Worm (Caenorhabditis elegans): ENCODE data around the gene Y41C4A.6.
A peak's percentile ranks its signal among the peaks of the same experiment; 100 is the strongest.

Y41C4A.6 gene

ce11 chrIII:11742191-11742590 is 45.8 kb downstream of the Y41C4A.6 start:
- TF ChIP-seq hlh-15 (tag; optimal IDR thresholded peaks at IDR 0.05), result no peak
- no peak for TF ChIP-seq T23F11.4 (GFP tag; optimal IDR thresholded peaks at IDR 0.05)
- TF ChIP-seq pros-1 (tag; optimal IDR thresholded peaks at IDR 0.05), result no peak
- TF ChIP-seq odd-2 (tag; optimal IDR thresholded peaks at IDR 0.05), result no peak
- no peak for TF ChIP-seq madf-2 (tag; optimal IDR thresholded peaks at IDR 0.05)
- TF ChIP-seq pag-3 (tag; optimal IDR thresholded peaks at IDR 0.05; ENCODE audit: borderline replicate concordance), result no peak
- no peak for TF ChIP-seq unc-86 (tag; optimal IDR thresholded peaks at IDR 0.05)
- TF ChIP-seq ceh-45 (GFP tag; IDR thresholded peaks at IDR 0.05), result no peak
- TF ChIP-seq gmeb-2 (tag; optimal IDR thresholded peaks at IDR 0.05), result no peak
- TF ChIP-seq ttx-3 (tag; optimal IDR thresholded peaks at IDR 0.05), result no peak
- no peak for TF ChIP-seq dmd-4 (tag; optimal IDR thresholded peaks at IDR 0.05; ENCODE audit: borderline replicate concordance)

DNA sequence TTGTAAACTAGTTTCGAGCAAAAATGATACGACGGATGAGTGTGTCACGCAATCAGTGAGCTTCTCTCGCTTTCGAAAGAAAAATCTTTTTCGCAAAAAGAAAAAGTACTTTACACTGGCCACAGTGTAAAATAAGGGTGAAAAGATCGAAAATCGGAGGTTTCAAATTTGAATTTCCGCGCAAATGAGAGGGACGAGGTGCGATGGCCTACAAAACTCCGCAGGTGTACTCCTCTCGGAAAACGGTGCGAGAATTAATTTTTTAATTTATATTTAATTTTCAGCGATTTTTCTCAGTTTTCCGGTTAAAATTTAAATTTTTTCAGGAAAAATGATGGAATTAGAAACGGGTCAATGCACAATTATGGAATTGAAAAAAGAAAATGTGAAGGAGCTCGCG is 50.3 kb downstream of the Y41C4A.6 start, which contains the start of gene mrt-2:
TSS of gene mrt-2 (plus strand) at position 49 of the 400 bp plus-strand sequence.
- TF ChIP-seq fax-1 (tag; optimal IDR thresholded peaks at IDR 0.05), result peak; percentile 49
- TF ChIP-seq sox-2 (GFP tag; IDR thresholded peaks at IDR 0.05), result no peak
- TF ChIP-seq unc-3 (GFP tag; conservative IDR thresholded peaks at IDR 0.05), result no peak
- no peak for TF ChIP-seq unc-3 (tag; optimal IDR thresholded peaks at IDR 0.05)
- TF ChIP-seq pha-2 (tag; optimal IDR thresholded peaks at IDR 0.05), result no peak
- no peak for TF ChIP-seq hlh-30 (tag; optimal IDR thresholded peaks at IDR 0.05; ENCODE audit: insufficient read depth)
- TF ChIP-seq elt-2 (tag; optimal IDR thresholded peaks at IDR 0.05), result peak; percentile 55
- peak; percentile 36 for TF ChIP-seq ceh-34 (tag; optimal IDR thresholded peaks at IDR 0.05)
- no peak for TF ChIP-seq K09A11.1 (tag; optimal IDR thresholded peaks at IDR 0.05; ENCODE audit: insufficient read depth)
- TF ChIP-seq ceh-30 (tag; optimal IDR thresholded peaks at IDR 0.05), result no peak
- peak; percentile 6 for TF ChIP-seq unc-55 (GFP tag; optimal IDR thresholded peaks at IDR 0.05)
- peak; percentile 90 for TF ChIP-seq tbx-2 (tag; optimal IDR thresholded peaks at IDR 0.05)
- TF ChIP-seq gmeb-2 (tag; optimal IDR thresholded peaks at IDR 0.05), result peak; percentile 23
- peak; percentile 96 for TF ChIP-seq ets-4 (tag; optimal IDR thresholded peaks at IDR 0.05)
- peak; percentile 26 for TF ChIP-seq eyg-1 (tag; optimal IDR thresholded peaks at IDR 0.05)
- peak; percentile 86 for TF ChIP-seq tbx-7 (tag; optimal IDR thresholded peaks at IDR 0.05)
- peak; percentile 46 for TF ChIP-seq F13H6.1 (tag; optimal IDR thresholded peaks at IDR 0.05)
- TF ChIP-seq ceh-19 (GFP tag; optimal IDR thresholded peaks at IDR 0.05), result no peak
- peak; percentile 43 for TF ChIP-seq pqm-1 (tag; optimal IDR thresholded peaks at IDR 0.05)
- TF ChIP-seq hlh-8 (tag; optimal IDR thresholded peaks at IDR 0.05), result peak; percentile 77
- TF ChIP-seq ceh-2 (tag; optimal IDR thresholded peaks at IDR 0.05), result peak; percentile 92
- TF ChIP-seq pag-3 (tag; optimal IDR thresholded peaks at IDR 0.05; ENCODE audit: borderline replicate concordance), result no peak
- no peak for TF ChIP-seq dve-1 (tag; optimal IDR thresholded peaks at IDR 0.05)
- peak; percentile 80 for TF ChIP-seq zip-5 (tag; optimal IDR thresholded peaks at IDR 0.05)
- TF ChIP-seq rnt-1 (tag; optimal IDR thresholded peaks at IDR 0.05), result peak; percentile 66
- TF ChIP-seq ceh-45 (GFP tag; IDR thresholded peaks at IDR 0.05), result no peak
- no peak for TF ChIP-seq ceh-22 (tag; optimal IDR thresholded peaks at IDR 0.05)
- peak; percentile 71 for TF ChIP-seq unc-42 (tag; optimal IDR thresholded peaks at IDR 0.05)
- TF ChIP-seq pros-1 (tag; optimal IDR thresholded peaks at IDR 0.05), result no peak
- peak; percentile 29 for TF ChIP-seq ceh-18 (tag; optimal IDR thresholded peaks at IDR 0.05)
- peak; percentile 15 for TF ChIP-seq nfya-1 (tag; optimal IDR thresholded peaks at IDR 0.05)
- peak; percentile 71 for TF ChIP-seq ceh-14 (tag; optimal IDR thresholded peaks at IDR 0.05)
- peak; percentile 11 for TF ChIP-seq fkh-6 (tag; optimal IDR thresholded peaks at IDR 0.05)
- peak; percentile 96 for TF ChIP-seq ceh-31 (tag; optimal IDR thresholded peaks at IDR 0.05)
- peak; percentile 83 for TF ChIP-seq ref-2 (tag; optimal IDR thresholded peaks at IDR 0.05)
- peak; percentile 74 for TF ChIP-seq mec-3 (tag; optimal IDR thresholded peaks at IDR 0.05; ENCODE audit: borderline replicate concordance)
- peak; percentile 95 for TF ChIP-seq C08G9.2 (tag; optimal IDR thresholded peaks at IDR 0.05)
- TF ChIP-seq hlh-6 (tag; optimal IDR thresholded peaks at IDR 0.05), result no peak
- peak; percentile 40 for TF ChIP-seq ztf-16 (tag; optimal IDR thresholded peaks at IDR 0.05)

All from whole organism, late embryonic.